Worm (Caenorhabditis elegans) whole organism, early embryonic: ENCODE results near the gene srbc-45.

ENCODE experiments used
- B0310.2 ChIP-seq: sonication (generic microtip); optimal IDR thresholded peaks from 2 replicates; lab custom pipeline; 2016; ENCODE audit warnings: mild to moderate bottlenecking, missing genetic modification characterization, missing compliant biosample characterization
- F13C5.2 ChIP-seq: sonication (generic microtip); optimal IDR thresholded peaks from 2 replicates; lab custom pipeline; 2017; ENCODE audit warnings: mild to moderate bottlenecking, missing genetic modification characterization, inconsistent platforms, missing compliant biosample characterization
- aly-1 ChIP-seq: sonication (generic microtip); optimal IDR thresholded peaks from 2 replicates; lab custom pipeline; 2016; ENCODE audit warnings: missing genetic modification characterization, missing compliant biosample characterization
- ama-1 ChIP-seq: fragments of 150-350 bp; optimal IDR thresholded peaks from 2 replicates; lab custom pipeline; 2014
- ceh-13 ChIP-seq: fragments of 200-800 bp; sonication (Bioruptor generic); optimal IDR thresholded peaks from 2 replicates; lab custom pipeline; 2018; ENCODE audit warnings: mild to moderate bottlenecking, missing genetic modification characterization, missing compliant biosample characterization
- ceh-36 ChIP-seq: sonication (generic microtip); optimal IDR thresholded peaks from 2 replicates; lab custom pipeline; 2016; ENCODE audit warnings: missing genetic modification characterization, inconsistent platforms, missing compliant biosample characterization
- ets-7 ChIP-seq: sonication (generic microtip); optimal IDR thresholded peaks from 2 replicates; lab custom pipeline; 2016; ENCODE audit warnings: missing genotype, missing genetic modification characterization, missing compliant biosample characterization
- flt-1 ChIP-seq: fragments of 200-800 bp; sonication (Bioruptor generic); IDR thresholded peaks from 2 replicates; pipeline ENCODE4 v1.3.6; 2022; ENCODE audit warnings: missing genetic modification characterization, missing compliant biosample characterization
- hnd-1 ChIP-seq: sonication (generic microtip); optimal IDR thresholded peaks from 2 replicates; lab custom pipeline; 2016; ENCODE audit warnings: missing genetic modification characterization, missing compliant biosample characterization
- pes-1 ChIP-seq: fragments of 200-800 bp; sonication (Bioruptor generic); IDR thresholded peaks from 2 replicates; pipeline ENCODE4 v1.3.6; 2022; ENCODE audit warnings: missing genetic modification reagents, missing genetic modification characterization, missing compliant biosample characterization
- scrt-1 ChIP-seq: fragments of 200-800 bp; sonication (Bioruptor generic); IDR thresholded peaks from 2 replicates; pipeline ENCODE4 v1.3.6; 2022; ENCODE audit warnings: missing genetic modification characterization, missing compliant biosample characterization
- sea-1 ChIP-seq: fragments of 200-800 bp; sonication (Bioruptor generic); conservative IDR thresholded peaks from 2 replicates; pipeline ENCODE4 v1.3.6; 2022; ENCODE audit warnings: missing genetic modification characterization, missing compliant biosample characterization
- tbx-11 ChIP-seq: fragments of 200-800 bp; sonication (Bioruptor generic); IDR thresholded peaks from 2 replicates; pipeline ENCODE4 v1.3.6; 2022; ENCODE audit warnings: missing genetic modification characterization, missing compliant biosample characterization
- tra-4 ChIP-seq: sonication (generic microtip); optimal IDR thresholded peaks from 2 replicates; lab custom pipeline; 2017; ENCODE audit warnings: missing genetic modification characterization, missing compliant biosample characterization

- TF ChIP-seq pes-1 (GFP tag; lab: Robert Waterston, UW) (no peak), sea-1 (GFP tag; lab: Robert Waterston, UW) (no peak), flt-1 (GFP tag; lab: Robert Waterston, UW) (no peak), ceh-13 (GFP tag; lab: Kevin White, UChicago) (no peak), ceh-36 (tag; lab: Kevin White, UChicago) (no peak), ama-1 (lab: Kevin White, UChicago) (no peak), scrt-1 (no peak), B0310.2 (no peak), hnd-1 (tag; lab: Kevin White, UChicago) (no peak), aly-1 (tag; lab: Kevin White, UChicago) (no peak), ets-7 (tag; lab: Kevin White, UChicago) (no peak), tbx-11 (GFP tag; lab: Robert Waterston, UW) (no peak), tra-4 (tag; lab: Kevin White, UChicago) (no peak), F13C5.2 (tag; lab: Kevin White, UChicago) (no peak)
These were observed 41.9 kb downstream of the srbc-45 start, which contains the start of gene C44H9.6 for ce11 chrV:12845247-12845646.
